Fruit fly (Drosophila melanogaster) whole organism, adult: ENCODE results near the gene btl.

Experiments
- CG11617 ChIP-seq: fragments of 200-800 bp; sonication (Bioruptor generic); optimal IDR thresholded peaks from 2 replicates; lab custom pipeline; 2017; ENCODE audit warnings: mild to moderate bottlenecking, missing biosample characterization, missing genetic modification reagents, missing genetic modification characterization
- CG12768 ChIP-seq: fragments of 200-800 bp; sonication (Bioruptor generic); optimal IDR thresholded peaks from 2 replicates; lab custom pipeline; 2017; ENCODE audit warnings: missing biosample characterization, missing genetic modification characterization, mild to moderate bottlenecking, moderate library complexity, missing genetic modification reagents
- CG1620 ChIP-seq: fragments of 200-800 bp; sonication (Bioruptor generic); optimal IDR thresholded peaks from 2 replicates; lab custom pipeline; 2016; ENCODE audit warnings: missing biosample characterization, missing genetic modification characterization
- CG33017 ChIP-seq: fragments of 200-800 bp; sonication (Bioruptor generic); optimal IDR thresholded peaks from 2 replicates; lab custom pipeline; 2018; ENCODE audit warnings: missing biosample characterization, mild to moderate bottlenecking, missing genetic modification characterization, moderate library complexity
- CG5204 ChIP-seq: fragments of 200-800 bp; sonication (Bioruptor generic); optimal IDR thresholded peaks from 2 replicates; lab custom pipeline; 2016; ENCODE audit warnings: missing biosample characterization, missing genetic modification characterization
- CG7045 ChIP-seq: fragments of 200-800 bp; sonication (Bioruptor generic); optimal IDR thresholded peaks from 2 replicates; lab custom pipeline; 2017; ENCODE audit warnings: missing biosample characterization, mild to moderate bottlenecking, missing genetic modification characterization
- CG7101 ChIP-seq: fragments of 200-800 bp; sonication (Bioruptor generic); optimal IDR thresholded peaks from 2 replicates; lab custom pipeline; 2018; ENCODE audit warnings: missing biosample characterization, mild to moderate bottlenecking, missing genetic modification characterization, moderate library complexity
- Crg-1 ChIP-seq: fragments of 200-800 bp; sonication (Bioruptor generic); optimal IDR thresholded peaks from 2 replicates; lab custom pipeline; 2016; ENCODE audit warnings: missing biosample characterization, missing genetic modification characterization
- Hr96 ChIP-seq: fragments of 200-800 bp; sonication (Bioruptor generic); optimal IDR thresholded peaks from 2 replicates; lab custom pipeline; 2016; ENCODE audit warnings: missing biosample characterization, missing genetic modification characterization
- bab1 ChIP-seq: fragments of 200-800 bp; sonication (Bioruptor generic); optimal IDR thresholded peaks from 3 replicates; lab custom pipeline; 2019; ENCODE audit warnings: missing biosample characterization, mild to moderate bottlenecking, missing genetic modification characterization, moderate library complexity
- cic ChIP-seq: fragments of 200-800 bp; sonication (Bioruptor generic); optimal IDR thresholded peaks from 2 replicates; lab custom pipeline; 2017; ENCODE audit warnings: missing biosample characterization, mild to moderate bottlenecking, missing genetic modification characterization, moderate library complexity
- cnc ChIP-seq, 2 experiments: fragments of >200 bp; optimal IDR thresholded peaks; 2 replicates each; lab custom pipeline; 2017
- kay ChIP-seq: fragments of 200-800 bp; sonication (Bioruptor generic); peaks from one replicate; lab custom pipeline; 2016; ENCODE audit warnings: missing biosample characterization, missing genetic modification characterization, borderline replicate concordance
- ovo ChIP-seq: fragments of 200-800 bp; sonication (Bioruptor generic); optimal IDR thresholded peaks from 2 replicates; lab custom pipeline; 2016; ENCODE audit warnings: missing biosample characterization, missing genetic modification characterization
- pad ChIP-seq: fragments of 200-800 bp; sonication (Bioruptor generic); optimal IDR thresholded peaks from 3 replicates; lab custom pipeline; 2017; ENCODE audit warnings: missing biosample characterization, missing genetic modification characterization, mild to moderate bottlenecking, moderate library complexity, missing genetic modification reagents
- tj ChIP-seq: fragments of 200-800 bp; sonication (Bioruptor generic); optimal IDR thresholded peaks from 3 replicates; lab custom pipeline; 2017; ENCODE audit warnings: missing biosample characterization, mild to moderate bottlenecking, missing genetic modification characterization, moderate library complexity
- toe ChIP-seq: fragments of 200-800 bp; sonication (Bioruptor generic); optimal IDR thresholded peaks from 2 replicates; lab custom pipeline; 2016; ENCODE audit warnings: missing biosample characterization, missing genetic modification characterization

The btl gene

DNA sequence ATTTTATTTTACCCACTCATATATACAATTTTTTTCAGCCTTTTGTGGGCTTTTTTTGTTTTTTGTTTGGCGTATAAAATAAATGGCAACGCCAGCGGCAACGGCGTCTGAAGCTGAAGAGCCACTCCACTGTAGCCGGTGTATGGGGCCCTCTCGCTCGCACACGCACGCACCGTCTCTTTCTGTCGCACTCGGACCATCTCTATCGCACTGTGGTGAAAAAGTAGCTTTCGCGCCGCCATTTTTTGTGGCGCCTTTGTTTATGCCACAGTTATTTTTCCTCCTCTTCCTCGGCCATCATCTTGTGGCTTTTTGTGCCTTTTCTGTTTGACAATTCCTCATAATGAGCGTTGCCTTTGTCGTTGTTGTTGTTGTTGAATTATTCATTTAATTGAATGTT, 46.5 kb downstream of the btl start:
- TF ChIP-seq CG7101 (tag; lab: Kevin White, UChicago) = no peak
- no peak for TF ChIP-seq CG1620 (GFP tag; lab: Kevin White, UChicago)
- TF ChIP-seq pad (GFP tag; lab: Kevin White, UChicago) = no peak
- no peak for TF ChIP-seq toe
- TF ChIP-seq CG5204 (GFP tag; lab: Kevin White, UChicago) = no peak
- no peak for TF ChIP-seq Crg-1
- no peak for TF ChIP-seq cic (GFP tag; lab: Kevin White, UChicago)
- no peak for TF ChIP-seq kay (GFP tag; lab: Kevin White, UChicago)
- TF ChIP-seq CG12768 (GFP tag; lab: Kevin White, UChicago) = no peak
- TF ChIP-seq bab1 (GFP tag; lab: Kevin White, UChicago) = no peak
- no peak for TF ChIP-seq ovo (GFP tag; lab: Kevin White, UChicago)

DNA sequence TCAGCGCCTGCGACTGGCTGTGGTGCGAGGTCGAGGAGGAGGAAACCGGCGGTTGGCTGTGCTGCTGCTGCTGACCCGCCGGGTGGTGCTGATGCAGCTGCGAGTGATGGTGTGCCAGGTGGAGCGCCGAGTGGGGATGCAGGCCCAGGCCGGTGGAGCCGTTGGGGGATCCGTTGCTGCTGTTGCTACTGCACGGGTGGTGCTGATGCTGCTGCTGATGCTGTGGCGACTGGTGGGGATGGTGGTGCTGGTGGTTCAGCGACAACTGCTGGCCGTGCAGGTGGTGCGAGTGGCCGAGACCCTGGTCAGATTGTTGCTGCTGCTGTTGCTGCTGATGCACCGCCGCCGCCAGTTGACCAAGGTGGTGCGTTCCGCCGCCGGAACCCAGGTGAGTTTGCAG, 50.0 kb downstream of the btl start:
- TF ChIP-seq ovo (GFP tag; lab: Kevin White, UChicago) (no peak), kay (GFP tag; lab: Kevin White, UChicago) (no peak), CG12768 (GFP tag; lab: Kevin White, UChicago) (no peak), CG11617 (GFP tag; lab: Kevin White, UChicago) (no peak), pad (GFP tag; lab: Kevin White, UChicago) (no peak), bab1 (GFP tag; lab: Kevin White, UChicago) (no peak)

DNA sequence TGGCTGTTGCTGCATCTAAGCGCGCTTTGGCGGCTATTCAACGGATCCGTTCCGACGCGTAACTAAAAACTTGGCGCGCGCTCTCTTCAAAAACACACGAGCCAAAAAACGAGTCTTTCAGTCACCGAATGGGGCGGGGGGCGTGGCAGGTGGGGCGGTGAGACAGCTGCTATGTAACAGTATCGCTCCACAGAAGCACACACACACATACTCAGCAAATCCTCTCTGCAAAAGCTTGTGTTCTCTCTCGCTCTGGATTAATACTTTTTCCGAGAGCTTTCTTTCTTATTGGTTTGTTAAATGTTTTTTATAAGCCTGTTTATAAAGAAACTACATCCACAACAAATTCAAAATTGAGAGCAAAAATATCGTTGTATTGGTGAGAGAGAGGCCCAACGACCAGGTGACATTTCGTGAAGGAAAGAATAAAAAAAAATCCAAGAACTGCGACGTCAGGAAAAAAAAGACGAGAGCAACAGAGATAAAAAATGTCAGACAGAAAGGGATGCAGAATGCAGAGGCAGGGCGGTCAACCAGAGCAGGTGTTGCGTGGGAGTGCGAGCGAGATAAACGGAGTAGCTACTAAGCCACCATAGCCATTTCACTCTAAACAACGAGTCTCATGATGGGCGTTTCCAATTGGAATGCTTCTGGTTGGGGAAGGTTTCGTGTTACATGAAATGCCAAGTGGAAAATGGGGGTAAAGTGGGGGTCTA, 55.9 kb downstream of the btl start, which contains the start of gene Sox21b:
TSS of gene Sox21b (minus strand) at position 51 of the 716 bp plus-strand sequence.
- TF ChIP-seq CG7045 (GFP tag; lab: Kevin White, UChicago) (peak; percentile 11), kay (GFP tag; lab: Kevin White, UChicago) (no peak), Hr96 (GFP tag; lab: Kevin White, UChicago) (peak; percentile 22), CG33017 (tag; lab: Kevin White, UChicago) (no peak), CG11617 (GFP tag; lab: Kevin White, UChicago) (no peak), tj (peak; percentile 34), CG7101 (tag; lab: Kevin White, UChicago) (no peak), pad (GFP tag; lab: Kevin White, UChicago) (peak; percentile 76), bab1 (GFP tag; lab: Kevin White, UChicago) (no peak), cnc (optimal IDR thresholded peaks at IDR 0.05; lab: Kevin White, UChicago) (no peak)
